Worm (Caenorhabditis elegans): Measurements from ENCODE around the gene ZK455.5.

Gene ZK455.5

ce11 chrX:11281148-11281547 is 45.6 kb downstream of the ZK455.5 start, which contains the start of gene F38B2.6:
TSS of gene F38B2.6 (minus strand) at chrX:11281248.
- TF ChIP-seq sox-4 (tag; optimal IDR thresholded peaks at IDR 0.05) (no peak), fax-1 (tag; optimal IDR thresholded peaks at IDR 0.05) (no peak), ets-4 (tag; optimal IDR thresholded peaks at IDR 0.05) (no peak), ceh-30 (tag; optimal IDR thresholded peaks at IDR 0.05) (no peak), ceh-14 (tag; optimal IDR thresholded peaks at IDR 0.05) (no peak), pat-9 (tag; optimal IDR thresholded peaks at IDR 0.05) (no peak), K09A11.1 (tag; optimal IDR thresholded peaks at IDR 0.05; ENCODE audit: insufficient read depth) (no peak), odd-2 (tag; optimal IDR thresholded peaks at IDR 0.05) (no peak), T23F11.4 (GFP tag; optimal IDR thresholded peaks at IDR 0.05) (no peak), ceh-9 (tag; optimal IDR thresholded peaks at IDR 0.05) (no peak), ceh-24 (tag; optimal IDR thresholded peaks at IDR 0.05) (no peak), nhr-232 (tag; optimal IDR thresholded peaks at IDR 0.05) (no peak), lim-6 (tag; optimal IDR thresholded peaks at IDR 0.05) (no peak), F13H6.1 (tag; optimal IDR thresholded peaks at IDR 0.05) (no peak), hlh-30 (tag; optimal IDR thresholded peaks at IDR 0.05; ENCODE audit: insufficient read depth) (no peak)

- TF ChIP-seq K02D7.2 (tag; optimal IDR thresholded peaks at IDR 0.05) (no peak), T23F11.4 (GFP tag; optimal IDR thresholded peaks at IDR 0.05) (no peak), nfya-1 (tag; optimal IDR thresholded peaks at IDR 0.05) (no peak), unc-86 (tag; optimal IDR thresholded peaks at IDR 0.05) (no peak), sox-2 (GFP tag; IDR thresholded peaks at IDR 0.05) (no peak), ceh-22 (tag; optimal IDR thresholded peaks at IDR 0.05) (no peak), dve-1 (tag; optimal IDR thresholded peaks at IDR 0.05) (no peak), elt-4 (tag; optimal IDR thresholded peaks at IDR 0.05) (no peak), sdc-2 (tag; optimal IDR thresholded peaks at IDR 0.05) (no peak), ttx-3 (tag; optimal IDR thresholded peaks at IDR 0.05) (no peak), elt-2 (tag; optimal IDR thresholded peaks at IDR 0.05) (no peak), unc-3 (GFP tag; conservative IDR thresholded peaks at IDR 0.05) (no peak), unc-3 (tag; optimal IDR thresholded peaks at IDR 0.05) (no peak), Y22D7AL.16 (tag; optimal IDR thresholded peaks at IDR 0.05) (no peak), F13H6.1 (tag; optimal IDR thresholded peaks at IDR 0.05) (no peak), ceh-34 (tag; optimal IDR thresholded peaks at IDR 0.05) (no peak), pax-1 (tag; optimal IDR thresholded peaks at IDR 0.05) (no peak), ceh-31 (tag; optimal IDR thresholded peaks at IDR 0.05) (no peak)
Measured at ce11 chrX:11279276-11279675, 47.5 kb downstream of the ZK455.5 start, which contains the start of gene F38B2.2. TSS of gene F38B2.2 (minus strand) at chrX:11279376.

Measured in whole organism, late embryonic.